Fruit fly (Drosophila melanogaster) whole organism, pupa: Measurements from ENCODE around the gene CG33648.

Experiments used
- CG13204 ChIP-seq: fragments of 200-800 bp; sonication (Bioruptor generic); optimal IDR thresholded peaks from 2 replicates; lab custom pipeline; 2018; ENCODE audit warnings: missing biosample characterization, mild to moderate bottlenecking, missing genetic modification characterization, moderate library complexity
- CG14655 ChIP-seq: fragments of 200-800 bp; sonication (Bioruptor generic); optimal IDR thresholded peaks from 3 replicates; lab custom pipeline; 2017; ENCODE audit warnings: mild to moderate bottlenecking, missing biosample characterization, missing genetic modification reagents, missing genetic modification characterization
- CG15710 ChIP-seq: fragments of 200-800 bp; sonication (Bioruptor generic); optimal IDR thresholded peaks from 2 replicates; lab custom pipeline; 2018; ENCODE audit warnings: missing biosample characterization, mild to moderate bottlenecking, missing genetic modification characterization, moderate library complexity
- CG34367 ChIP-seq: fragments of 200-800 bp; sonication (Bioruptor generic); optimal IDR thresholded peaks from 2 replicates; lab custom pipeline; 2018; ENCODE audit warnings: missing biosample characterization, mild to moderate bottlenecking, missing genetic modification characterization
- CG9948 ChIP-seq: fragments of 200-800 bp; sonication (Bioruptor generic); optimal IDR thresholded peaks from 2 replicates; lab custom pipeline; 2018; ENCODE audit warnings: missing biosample characterization, mild to moderate bottlenecking, missing genetic modification characterization, moderate library complexity
- EcR ChIP-seq: fragments of 200-800 bp; sonication (Bioruptor generic); optimal IDR thresholded peaks from 3 replicates; lab custom pipeline; 2019; ENCODE audit warnings: missing biosample characterization, missing genetic modification characterization, mild to moderate bottlenecking, moderate library complexity, missing genetic modification reagents
- Pif1B ChIP-seq: fragments of 200-800 bp; sonication (Bioruptor generic); optimal IDR thresholded peaks from 3 replicates; lab custom pipeline; 2016; ENCODE audit warnings: missing biosample characterization, missing genetic modification characterization
- fd96Ca ChIP-seq: fragments of 200-800 bp; sonication (Bioruptor generic); IDR thresholded peaks from 3 replicates; pipeline ENCODE4 v1.3.6; 2022; ENCODE audit warnings: missing biosample characterization, missing genetic modification characterization
- gl ChIP-seq: fragments of 200-800 bp; sonication (Bioruptor generic); optimal IDR thresholded peaks from 2 replicates; lab custom pipeline; 2018; ENCODE audit warnings: missing biosample characterization, mild to moderate bottlenecking, missing genetic modification characterization
- rn ChIP-seq: fragments of 200-800 bp; sonication (Bioruptor generic); IDR thresholded peaks from 2 replicates; pipeline ENCODE4 v1.3.6; 2022; ENCODE audit warnings: missing biosample characterization, missing genetic modification characterization

DNA sequence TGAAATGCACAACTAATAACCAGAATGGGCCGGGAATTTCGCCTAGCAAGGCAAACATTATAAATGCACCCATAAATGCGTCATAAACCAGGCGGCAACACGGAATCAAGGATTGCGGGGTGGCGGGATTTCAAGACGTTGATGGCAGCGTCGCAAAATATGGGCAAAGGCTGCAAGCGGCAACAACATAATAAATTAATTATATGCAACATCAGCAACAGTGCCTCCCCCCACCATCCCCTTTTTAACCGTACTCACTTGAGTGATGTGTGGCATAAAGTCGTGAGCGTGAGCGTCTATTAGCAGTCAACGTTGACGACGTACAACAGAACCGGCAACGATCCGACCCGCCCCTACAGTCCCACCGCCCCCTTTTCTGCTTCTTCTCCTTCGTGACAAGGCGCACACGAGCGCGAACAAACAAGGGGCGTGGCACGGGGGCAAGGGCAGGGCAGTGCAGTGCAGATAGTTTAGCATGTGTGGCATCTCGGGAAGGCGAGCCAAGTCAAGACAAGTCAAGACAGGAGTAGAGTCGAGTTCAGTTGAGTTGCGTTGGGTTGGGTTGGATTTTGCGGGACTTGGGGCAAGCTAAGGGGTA, 44.5 kb downstream of the CG33648 start:
- TF ChIP-seq gl (tag; lab: Kevin White, UChicago) (no peak), CG34367 (no peak), CG9948 (tag; lab: Kevin White, UChicago) (no peak), CG15710 (tag; lab: Kevin White, UChicago) (no peak), rn (GFP tag; lab: Robert Waterston, UW) (no peak), CG14655 (GFP tag; lab: Kevin White, UChicago) (no peak), CG13204 (peak; percentile 73), fd96Ca (GFP tag; lab: Robert Waterston, UW) (peak; percentile 58; the same call in 1 of the 3 replicates), EcR (GFP tag; lab: Kevin White, UChicago) (peak; percentile 64), Pif1B (GFP tag; lab: Kevin White, UChicago) (no peak)
